Worm (Caenorhabditis elegans): ENCODE results near the gene aipl-1.

DNA sequence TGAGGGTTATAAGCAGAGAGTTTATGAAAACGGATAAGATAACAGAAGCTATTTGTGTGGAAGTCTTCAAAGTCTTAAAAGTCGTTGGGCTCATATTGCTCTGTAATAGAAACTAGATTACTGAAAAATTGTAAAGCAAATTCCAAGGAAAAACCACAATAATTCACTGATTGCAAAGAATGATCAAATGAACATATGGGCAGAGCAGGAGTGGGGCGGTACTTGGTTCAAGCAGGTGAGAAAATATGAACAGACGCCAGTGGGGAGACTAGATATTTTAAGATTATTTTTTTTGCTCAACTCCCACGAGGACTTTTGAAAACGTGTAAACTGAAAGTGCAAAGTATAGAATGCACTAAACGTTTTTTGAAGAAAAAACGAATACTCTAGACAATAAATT lies 4.2 kb downstream of the aipl-1 start, which contains the start of gene str-171:
- TF ChIP-seq hmbx-1 (tag; optimal IDR thresholded peaks at IDR 0.05), result no peak
- TF ChIP-seq ceh-36 (tag; optimal IDR thresholded peaks at IDR 0.05), result no peak
- TF ChIP-seq flt-1 (GFP tag; IDR thresholded peaks at IDR 0.05), result no peak
- no peak for TF ChIP-seq tbx-11 (GFP tag; IDR thresholded peaks at IDR 0.05)
- no peak for TF ChIP-seq tbx-37 (GFP tag; conservative IDR thresholded peaks at IDR 0.05)
- no peak for TF ChIP-seq ama-1 (optimal IDR thresholded peaks at IDR 0.05)
- TF ChIP-seq F13C5.2 (tag; optimal IDR thresholded peaks at IDR 0.05), result no peak
- no peak for TF ChIP-seq B0310.2 (tag; optimal IDR thresholded peaks at IDR 0.05)
- TF ChIP-seq hnd-1 (tag; optimal IDR thresholded peaks at IDR 0.05), result no peak

All from whole organism, early embryonic.